Worm (Caenorhabditis elegans) whole organism, young adult: ENCODE data around the gene C48B4.3.

Experiments
- B0019.2 ChIP-seq: fragments of 200-800 bp; sonication (Bioruptor generic); conservative IDR thresholded peaks from 2 replicates; pipeline ENCODE4 v1.3.6; 2022; ENCODE audit warnings: missing genetic modification reagents, missing genetic modification characterization, missing compliant biosample characterization
- B0261.1 ChIP-seq: sonication (generic microtip); optimal IDR thresholded peaks from 2 replicates; lab custom pipeline; 2016; ENCODE audit warnings: mild to moderate bottlenecking, missing genetic modification characterization, moderate library complexity, missing compliant biosample characterization
- B0336.3 ChIP-seq: fragments of 200-800 bp; sonication (Bioruptor generic); IDR thresholded peaks from 2 replicates; pipeline ENCODE4 v1.3.6; 2022; ENCODE audit warnings: missing genetic modification characterization, missing compliant biosample characterization
- C06A6.2 ChIP-seq: fragments of 200-800 bp; sonication (Bioruptor generic); conservative IDR thresholded peaks from 2 replicates; pipeline ENCODE4 v1.3.6; 2022; ENCODE audit warnings: missing genetic modification characterization, missing compliant biosample characterization
- C17E4.6 ChIP-seq: fragments of 200-800 bp; sonication (Bioruptor generic); IDR thresholded peaks from 2 replicates; pipeline ENCODE4 v1.3.6; 2022; ENCODE audit warnings: missing genetic modification reagents, missing genetic modification characterization, missing compliant biosample characterization
- F23B12.7 ChIP-seq: sonication (generic microtip); optimal IDR thresholded peaks from 2 replicates; lab custom pipeline; 2017; ENCODE audit warnings: missing genetic modification characterization, mild to moderate bottlenecking, missing compliant biosample characterization, antibody characterized with exemption, moderate library complexity; ENCODE audit not compliant: insufficient read depth
- F57C9.4 ChIP-seq: sonication (generic microtip); optimal IDR thresholded peaks from 2 replicates; lab custom pipeline; 2017; ENCODE audit warnings: mild to moderate bottlenecking, missing genetic modification characterization, missing compliant biosample characterization
- K11D2.4 ChIP-seq: fragments of 200-800 bp; sonication (Bioruptor generic); IDR thresholded peaks from 2 replicates; pipeline ENCODE4 v1.3.6; 2022; ENCODE audit warnings: missing genetic modification reagents, missing genetic modification characterization, missing compliant biosample characterization
- T07F8.4 ChIP-seq: sonication (generic microtip); optimal IDR thresholded peaks from 2 replicates; lab custom pipeline; 2016; ENCODE audit warnings: mild to moderate bottlenecking, missing genetic modification characterization, moderate library complexity, missing compliant biosample characterization
- Y53F4B.3 ChIP-seq: fragments of 200-800 bp; sonication (Bioruptor generic); IDR thresholded peaks from 2 replicates; pipeline ENCODE4 v1.3.6; 2022; ENCODE audit warnings: missing genetic modification reagents, missing genetic modification characterization, missing compliant biosample characterization
- Y56A3A.18 ChIP-seq: fragments of 200-800 bp; sonication (Bioruptor generic); IDR thresholded peaks from 2 replicates; pipeline ENCODE4 v1.3.6; 2022; ENCODE audit warnings: missing genetic modification reagents, missing genetic modification characterization, missing compliant biosample characterization
- ama-1 ChIP-seq, 3 experiments: fragments of 150-350 bp in 1 of 3; sonication (generic microtip) in 2 of 3; optimal IDR thresholded peaks; 2 replicates each; lab custom pipeline; 2014 to 2018; ENCODE audit warnings: missing biosample characterization in 2 of 3, missing genetic modification characterization in 2 of 3, missing genetic modification reagents in 2 of 3
- atf-7 ChIP-seq: sonication (generic microtip); optimal IDR thresholded peaks from 2 replicates; lab custom pipeline; 2017; ENCODE audit warnings: mild to moderate bottlenecking, missing genetic modification characterization, missing compliant biosample characterization
- athp-1 ChIP-seq: sonication (generic microtip); optimal IDR thresholded peaks from 2 replicates; lab custom pipeline; 2017; ENCODE audit warnings: mild to moderate bottlenecking, missing genetic modification characterization, missing compliant biosample characterization
- attf-5 ChIP-seq: fragments of 200-800 bp; sonication (Bioruptor generic); optimal IDR thresholded peaks from 2 replicates; lab custom pipeline; 2018; ENCODE audit warnings: mild to moderate bottlenecking, missing genetic modification characterization, missing compliant biosample characterization
- bed-2 ChIP-seq: fragments of 200-800 bp; sonication (Bioruptor generic); IDR thresholded peaks from 2 replicates; pipeline ENCODE4 v1.3.6; 2022; ENCODE audit warnings: missing genetic modification reagents, missing genetic modification characterization, missing compliant biosample characterization
- ceh-79 ChIP-seq: sonication (generic microtip); optimal IDR thresholded peaks from 2 replicates; lab custom pipeline; 2017; ENCODE audit warnings: mild to moderate bottlenecking, missing genetic modification characterization, missing compliant biosample characterization
- ceh-91 ChIP-seq: fragments of 200-800 bp; sonication (Bioruptor generic); IDR thresholded peaks from 2 replicates; pipeline ENCODE4 v1.3.6; 2022; ENCODE audit warnings: missing genetic modification reagents, missing genetic modification characterization, missing compliant biosample characterization
- chd-7 ChIP-seq: sonication (generic microtip); optimal IDR thresholded peaks from 2 replicates; lab custom pipeline; 2016; ENCODE audit warnings: mild to moderate bottlenecking, missing genetic modification characterization, moderate library complexity, missing compliant biosample characterization
- dox-1 ChIP-seq: fragments of 200-800 bp; sonication (Bioruptor generic); IDR thresholded peaks from 2 replicates; pipeline ENCODE4 v1.3.6; 2022; ENCODE audit warnings: missing genetic modification reagents, missing genetic modification characterization, missing compliant biosample characterization
- ekl-4 ChIP-seq: fragments of 200-800 bp; sonication (Bioruptor generic); IDR thresholded peaks from 2 replicates; pipeline ENCODE4 v1.3.6; 2022; ENCODE audit warnings: missing genetic modification reagents, missing genetic modification characterization, missing compliant biosample characterization
- him-1 ChIP-seq: sonication (generic microtip); optimal IDR thresholded peaks from 2 replicates; lab custom pipeline; 2016; ENCODE audit warnings: missing genotype, missing genetic modification reagents, missing genetic modification characterization, missing compliant biosample characterization
- hmg-20 ChIP-seq: fragments of 200-800 bp; sonication (Bioruptor generic); IDR thresholded peaks from 2 replicates; pipeline ENCODE4 v1.3.6; 2022; ENCODE audit warnings: missing genetic modification reagents, missing genetic modification characterization, missing compliant biosample characterization
- hrde-1 ChIP-seq: sonication (generic microtip); optimal IDR thresholded peaks from 2 replicates; lab custom pipeline; 2016; ENCODE audit warnings: missing genetic modification characterization, mild to moderate bottlenecking, missing compliant biosample characterization, moderate library complexity, missing genotype, missing genetic modification reagents, borderline replicate concordance
- hsf-1 ChIP-seq: fragments of 200-800 bp; sonication (Bioruptor generic); IDR thresholded peaks from 2 replicates; pipeline ENCODE4 v1.3.6; 2022; ENCODE audit warnings: missing genetic modification reagents, missing genetic modification characterization, missing compliant biosample characterization
- lag-1 ChIP-seq: fragments of 200-800 bp; sonication (Bioruptor generic); IDR thresholded peaks from 2 replicates; pipeline ENCODE4 v1.3.6; 2022; ENCODE audit warnings: missing genetic modification reagents, missing genetic modification characterization, missing compliant biosample characterization
- let-607 ChIP-seq, 2 experiments: fragments of 200-800 bp in 1 of 2; sonication (Bioruptor generic) in 1 of 2; sonication (generic microtip) in 1 of 2; optimal IDR thresholded peaks; 2 replicates each; lab custom pipeline; 2016 to 2018; ENCODE audit warnings: mild to moderate bottlenecking in 2 of 2, missing compliant biosample characterization in 2 of 2, missing genetic modification characterization in 2 of 2, moderate library complexity in 2 of 2, missing genotype in 1 of 2
- lin-35 ChIP-seq, 3 experiments: fragments of 150-350 bp in 2 of 3; sonication (generic microtip) in 1 of 3; optimal IDR thresholded peaks; 2 replicates each; lab custom pipeline; 2014 to 2018; ENCODE audit warnings: missing biosample characterization in 3 of 3, missing genetic modification characterization in 3 of 3, missing genetic modification reagents in 3 of 3
- lin-40 ChIP-seq: sonication (generic microtip); optimal IDR thresholded peaks from 2 replicates; lab custom pipeline; 2016; ENCODE audit warnings: missing genetic modification characterization, mild to moderate bottlenecking, missing compliant biosample characterization, missing genotype, missing genetic modification reagents
- lsl-1 ChIP-seq: fragments of 200-800 bp; sonication (Bioruptor generic); optimal IDR thresholded peaks from 2 replicates; lab custom pipeline; 2018; ENCODE audit warnings: mild to moderate bottlenecking, missing genetic modification characterization, moderate library complexity, missing compliant biosample characterization
- madf-10 ChIP-seq: sonication (generic microtip); optimal IDR thresholded peaks from 2 replicates; lab custom pipeline; 2016; ENCODE audit warnings: mild to moderate bottlenecking, missing genetic modification characterization, missing compliant biosample characterization
- madf-3 ChIP-seq: fragments of 200-800 bp; sonication (Bioruptor generic); IDR thresholded peaks from 2 replicates; pipeline ENCODE4 v1.3.6; 2022; ENCODE audit warnings: missing genetic modification reagents, missing genetic modification characterization, missing compliant biosample characterization
- mxl-1 ChIP-seq: sonication (generic microtip); optimal IDR thresholded peaks from 2 replicates; lab custom pipeline; 2016; ENCODE audit warnings: missing genetic modification characterization, missing compliant biosample characterization
- nfya-1 ChIP-seq: sonication (generic microtip); optimal IDR thresholded peaks from 2 replicates; lab custom pipeline; 2017; ENCODE audit warnings: antibody characterized with exemption, missing compliant biosample characterization, missing genetic modification characterization, borderline replicate concordance; ENCODE audit not compliant: insufficient read depth
- nfyb-1 ChIP-seq: fragments of 200-800 bp; sonication (Bioruptor generic); IDR thresholded peaks from 2 replicates; pipeline ENCODE4 v1.3.6; 2022; ENCODE audit warnings: missing genetic modification reagents, missing genetic modification characterization, missing compliant biosample characterization
- nhr-120 ChIP-seq: fragments of 200-800 bp; sonication (Bioruptor generic); IDR thresholded peaks from 2 replicates; pipeline ENCODE4 v1.3.6; 2022; ENCODE audit warnings: missing genetic modification characterization, missing compliant biosample characterization
- nhr-80 ChIP-seq: sonication (generic microtip); optimal IDR thresholded peaks from 2 replicates; lab custom pipeline; 2016; ENCODE audit warnings: missing genetic modification characterization, missing compliant biosample characterization
- rcor-1 ChIP-seq: fragments of 200-800 bp; sonication (Bioruptor generic); IDR thresholded peaks from 2 replicates; pipeline ENCODE4 v1.3.6; 2022; ENCODE audit warnings: missing genetic modification reagents, missing genetic modification characterization, missing compliant biosample characterization
- rpc-1 ChIP-seq, 2 experiments: fragments of 150-350 bp in 1 of 2; sonication (generic microtip) in 1 of 2; optimal IDR thresholded peaks; 2 replicates each; lab custom pipeline; 2014 to 2018; ENCODE audit warnings: missing biosample characterization in 1 of 2, missing genetic modification characterization in 1 of 2, missing genetic modification reagents in 1 of 2, missing genotype in 1 of 2
- snpc-1.3 ChIP-seq: sonication (generic microtip); optimal IDR thresholded peaks from 2 replicates; lab custom pipeline; 2017; ENCODE audit warnings: missing genetic modification characterization, mild to moderate bottlenecking, missing compliant biosample characterization, antibody characterized with exemption, moderate library complexity, missing genotype, missing genetic modification reagents; ENCODE audit not compliant: insufficient read depth
- tlf-1 ChIP-seq: fragments of 200-800 bp; sonication (Bioruptor generic); optimal IDR thresholded peaks from 2 replicates; lab custom pipeline; 2018; ENCODE audit warnings: mild to moderate bottlenecking, missing genetic modification characterization, missing compliant biosample characterization
- ztf-28 ChIP-seq: fragments of 200-800 bp; sonication (Bioruptor generic); IDR thresholded peaks from 2 replicates; pipeline ENCODE4 v1.3.6; 2022; ENCODE audit warnings: missing genetic modification reagents, missing genetic modification characterization, missing compliant biosample characterization

The C48B4.3 gene

DNA sequence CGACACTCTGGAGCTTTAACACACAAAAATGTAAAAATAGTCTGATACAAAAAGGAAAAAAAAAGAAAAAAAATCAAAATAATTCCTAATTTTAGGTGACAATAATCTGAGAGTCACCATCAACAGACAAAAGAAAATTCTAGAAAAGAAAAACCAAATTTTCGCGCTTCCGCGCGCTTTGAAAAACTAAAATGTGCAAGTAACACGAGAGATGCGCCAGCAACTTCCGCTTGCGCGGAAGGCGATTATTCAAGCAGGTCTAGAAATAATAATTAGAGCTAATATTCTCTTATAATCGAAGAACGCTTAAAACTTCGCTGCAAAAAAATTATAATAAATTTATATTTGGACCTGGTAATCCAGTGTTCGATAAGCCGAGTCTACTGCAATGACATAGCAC is 34.7 kb upstream of the C48B4.3 start (continued):
- TF ChIP-seq chd-7 (tag; lab: Kevin White, UChicago) (no peak), nhr-80 (no peak), lsl-1 (peak; percentile 96), nfyb-1 (GFP tag; lab: Robert Waterston, UW) (peak; percentile 87; the same call in 1 of the 2 replicates), nhr-120 (GFP tag; lab: Robert Waterston, UW) (no peak), let-607 (tag; optimal IDR thresholded peaks at IDR 0.05; lab: Kevin White, UChicago) (no peak), B0261.1 (tag; lab: Kevin White, UChicago) (no peak), snpc-1.3 (tag; lab: Kevin White, UChicago) (peak; percentile 96), rpc-1 (optimal IDR thresholded peaks at IDR 0.05; lab: Kevin White, UChicago) (peak; percentile 15), rpc-1 (tag; optimal IDR thresholded peaks at IDR 0.05; lab: Kevin White, UChicago) (no peak), Y53F4B.3 (GFP tag; lab: Robert Waterston, UW) (peak; percentile 73), lin-40 (no peak), K11D2.4 (0 out of 2 replicates have a peak, but pooled peaks have one; percentile 21), him-1 (tag; lab: Kevin White, UChicago) (peak; percentile 87), nfya-1 (no peak), C17E4.6 (GFP tag; lab: Robert Waterston, UW) (peak; percentile 98), hrde-1 (tag; lab: Kevin White, UChicago) (peak; percentile 91), T07F8.4 (no peak), B0019.2 (peak; percentile 99), tlf-1 (peak; percentile 98), madf-3 (GFP tag; lab: Robert Waterston, UW) (peak; percentile 97), ceh-91 (GFP tag; lab: Robert Waterston, UW) (peak; percentile 100), atf-7 (no peak), athp-1 (tag; lab: Kevin White, UChicago) (peak; percentile 83), rcor-1 (GFP tag; lab: Robert Waterston, UW) (peak; percentile 97), F23B12.7 (tag; lab: Kevin White, UChicago) (peak; percentile 42), F57C9.4 (tag; lab: Kevin White, UChicago) (no peak), dox-1 (GFP tag; lab: Robert Waterston, UW) (peak; percentile 98), attf-5 (GFP tag; lab: Kevin White, UChicago) (no peak), ekl-4 (peak; percentile 97), hmg-20 (GFP tag; lab: Robert Waterston, UW) (peak; percentile 86), C06A6.2 (GFP tag; lab: Robert Waterston, UW) (no peak), hsf-1 (GFP tag; lab: Robert Waterston, UW) (peak; percentile 100), Y56A3A.18 (0 out of 2 replicates have a peak, but pooled peaks have one; percentile 45), bed-2 (GFP tag; lab: Robert Waterston, UW) (no peak), lag-1 (GFP tag; lab: Robert Waterston, UW) (no peak), ceh-79 (tag; lab: Kevin White, UChicago) (no peak), mxl-1 (no peak), lin-35 (GFP tag; optimal IDR thresholded peaks at IDR 0.05; lab: Kevin White, UChicago) (peak; percentile 56 to 92 (median 88)), ztf-28 (GFP tag; lab: Robert Waterston, UW) (peak; percentile 94), B0336.3 (GFP tag; lab: Robert Waterston, UW) (peak; percentile 97), madf-10 (no peak), ama-1 (optimal IDR thresholded peaks at IDR 0.05; lab: Kevin White, UChicago) (no peak), ama-1 (GFP tag; optimal IDR thresholded peaks at IDR 0.05; lab: Kevin White, UChicago) (peak in 1 of 2 experiments; percentile 42)
- TF ChIP-seq, all 124 proteins: peak for 68
